Fruit fly (Drosophila melanogaster) whole organism, prepupa: Measurements from ENCODE around the gene Uck.

Experiments used
- CG10631 ChIP-seq: fragments of 200-800 bp; sonication (Bioruptor generic); optimal IDR thresholded peaks from 2 replicates; lab custom pipeline; 2016; ENCODE audit warnings: missing biosample characterization, missing genetic modification characterization
- CG10669 ChIP-seq: fragments of 200-800 bp; sonication (Bioruptor generic); optimal IDR thresholded peaks from 3 replicates; lab custom pipeline; 2018; ENCODE audit warnings: missing biosample characterization, mild to moderate bottlenecking, missing genetic modification characterization, moderate library complexity
- CG11294 ChIP-seq: fragments of 200-800 bp; sonication (Bioruptor generic); IDR thresholded peaks from 2 replicates; pipeline ENCODE4 v1.3.6; 2022; ENCODE audit warnings: missing biosample characterization, missing genetic modification characterization
- CG11762 ChIP-seq: fragments of 200-800 bp; sonication (Bioruptor generic); optimal IDR thresholded peaks from 3 replicates; lab custom pipeline; 2016; ENCODE audit warnings: missing biosample characterization, missing genetic modification characterization; ENCODE audit not compliant: insufficient read depth
- CG11902 ChIP-seq: fragments of 200-800 bp; sonication (Bioruptor generic); optimal IDR thresholded peaks from 3 replicates; lab custom pipeline; 2016; ENCODE audit warnings: missing biosample characterization, missing genetic modification characterization
- CG15336 ChIP-seq: fragments of 200-800 bp; sonication (Bioruptor generic); IDR thresholded peaks from 2 replicates; pipeline ENCODE4 v1.3.6; 2022; ENCODE audit warnings: missing biosample characterization, missing genetic modification characterization
- CG16779 ChIP-seq: fragments of 200-800 bp; sonication (Bioruptor generic); optimal IDR thresholded peaks from 3 replicates; lab custom pipeline; 2017; ENCODE audit warnings: missing biosample characterization, mild to moderate bottlenecking, missing genetic modification characterization
- CG3032 ChIP-seq: fragments of 200-800 bp; optimal IDR thresholded peaks from 2 replicates; lab custom pipeline; 2019; ENCODE audit warnings: missing biosample characterization, mild to moderate bottlenecking, missing genetic modification characterization, moderate library complexity
- CG31627 ChIP-seq: fragments of 200-800 bp; sonication (Bioruptor generic); optimal IDR thresholded peaks from 3 replicates; lab custom pipeline; 2016; ENCODE audit warnings: missing biosample characterization, missing genetic modification characterization
- CG32006 ChIP-seq: fragments of 200-800 bp; sonication (Bioruptor generic); optimal IDR thresholded peaks from 3 replicates; lab custom pipeline; 2017; ENCODE audit warnings: missing biosample characterization, mild to moderate bottlenecking, missing genetic modification characterization
- CG4318 ChIP-seq: fragments of 200-800 bp; sonication (Bioruptor generic); optimal IDR thresholded peaks from 3 replicates; lab custom pipeline; 2017; ENCODE audit warnings: missing biosample characterization, mild to moderate bottlenecking, missing genetic modification characterization
- CG6163 ChIP-seq: fragments of 200-800 bp; sonication (Bioruptor generic); IDR thresholded peaks from 3 replicates; pipeline ENCODE4 v1.3.6; 2022; ENCODE audit warnings: missing biosample characterization, missing genetic modification characterization
- CG6808 ChIP-seq: fragments of 200-800 bp; sonication (Bioruptor generic); optimal IDR thresholded peaks from 3 replicates; lab custom pipeline; 2017; ENCODE audit warnings: missing biosample characterization, missing genetic modification characterization, mild to moderate bottlenecking, moderate library complexity, missing genetic modification reagents
- CG6854 ChIP-seq: fragments of 200-800 bp; sonication (Bioruptor generic); optimal IDR thresholded peaks from 2 replicates; lab custom pipeline; 2017; ENCODE audit warnings: missing biosample characterization, mild to moderate bottlenecking, missing genetic modification characterization
- CG8119 ChIP-seq: fragments of 200-800 bp; sonication (Bioruptor generic); IDR thresholded peaks from 3 replicates; pipeline ENCODE4 v1.3.6; 2022; ENCODE audit warnings: missing biosample characterization, missing genetic modification characterization
- CG9139 ChIP-seq: fragments of 200-800 bp; sonication (Bioruptor generic); optimal IDR thresholded peaks from 3 replicates; lab custom pipeline; 2017; ENCODE audit warnings: missing biosample characterization, mild to moderate bottlenecking, missing genetic modification characterization
- Eip78C ChIP-seq: fragments of 200-800 bp; sonication (Bioruptor generic); peaks from one replicate; lab custom pipeline; 2016; ENCODE audit warnings: missing biosample characterization, missing genetic modification characterization
- Eip93F ChIP-seq: fragments of 200-800 bp; sonication (Bioruptor generic); optimal IDR thresholded peaks from 2 replicates; lab custom pipeline; 2016; ENCODE audit warnings: missing biosample characterization, mild to moderate bottlenecking, missing genetic modification characterization
- Hr39 ChIP-seq: fragments of 200-800 bp; sonication (Bioruptor generic); optimal IDR thresholded peaks from 2 replicates; lab custom pipeline; 2016; ENCODE audit warnings: missing biosample characterization, missing genetic modification characterization
- Hr4 ChIP-seq: fragments of 200-800 bp; sonication (Bioruptor generic); optimal IDR thresholded peaks from 3 replicates; lab custom pipeline; 2016; ENCODE audit warnings: missing biosample characterization, missing genetic modification characterization
- Lpt ChIP-seq: fragments of 200-800 bp; sonication (Bioruptor generic); optimal IDR thresholded peaks from 3 replicates; lab custom pipeline; 2016; ENCODE audit warnings: missing biosample characterization, missing genetic modification characterization
- Met ChIP-seq: fragments of 200-800 bp; sonication (Bioruptor generic); optimal IDR thresholded peaks from 3 replicates; lab custom pipeline; 2016; ENCODE audit warnings: missing biosample characterization, missing genetic modification characterization
- OdsH ChIP-seq: fragments of 200-800 bp; sonication (Bioruptor generic); optimal IDR thresholded peaks from 3 replicates; lab custom pipeline; 2016; ENCODE audit warnings: missing biosample characterization, missing genetic modification characterization
- Smox ChIP-seq: fragments of 200-800 bp; sonication (Bioruptor generic); optimal IDR thresholded peaks from 3 replicates; lab custom pipeline; 2016; ENCODE audit warnings: missing biosample characterization, missing genetic modification characterization
- Sox102F ChIP-seq: fragments of 200-800 bp; sonication (Bioruptor generic); optimal IDR thresholded peaks from 2 replicates; lab custom pipeline; 2016; ENCODE audit warnings: missing biosample characterization, mild to moderate bottlenecking, missing genetic modification characterization
- Sox14 ChIP-seq: fragments of 200-800 bp; sonication (Bioruptor generic); optimal IDR thresholded peaks from 3 replicates; lab custom pipeline; 2016; ENCODE audit warnings: missing biosample characterization, missing genetic modification characterization
- Sox15 ChIP-seq: fragments of 200-800 bp; sonication (Bioruptor generic); optimal IDR thresholded peaks from 3 replicates; lab custom pipeline; 2016; ENCODE audit warnings: missing biosample characterization, missing genetic modification characterization
- acj6 ChIP-seq: fragments of 200-800 bp; sonication (Bioruptor generic); optimal IDR thresholded peaks from 3 replicates; lab custom pipeline; 2016; ENCODE audit warnings: missing biosample characterization, missing genetic modification characterization
- dac ChIP-seq: fragments of 200-800 bp; sonication (Bioruptor generic); optimal IDR thresholded peaks from 2 replicates; lab custom pipeline; 2017; ENCODE audit warnings: missing biosample characterization, mild to moderate bottlenecking, missing genetic modification characterization
- eg ChIP-seq: fragments of 200-800 bp; sonication (Bioruptor generic); IDR thresholded peaks from 3 replicates; pipeline ENCODE4 v1.3.6; 2022; ENCODE audit warnings: missing biosample characterization, missing genetic modification characterization
- esn ChIP-seq: fragments of 200-800 bp; sonication (Bioruptor generic); optimal IDR thresholded peaks from 2 replicates; lab custom pipeline; 2016; ENCODE audit warnings: missing biosample characterization, mild to moderate bottlenecking, missing genetic modification characterization, moderate library complexity
- fd59A ChIP-seq: fragments of 200-800 bp; sonication (Bioruptor generic); optimal IDR thresholded peaks from 2 replicates; lab custom pipeline; 2017; ENCODE audit warnings: missing biosample characterization, mild to moderate bottlenecking, missing genetic modification characterization, missing genetic modification reagents
- fd85E ChIP-seq: fragments of 200-800 bp; sonication (Bioruptor generic); optimal IDR thresholded peaks from 3 replicates; lab custom pipeline; 2016; ENCODE audit warnings: missing biosample characterization, missing genetic modification characterization
- lz ChIP-seq: fragments of 200-800 bp; sonication (Bioruptor generic); optimal IDR thresholded peaks from 3 replicates; lab custom pipeline; 2016; ENCODE audit warnings: missing biosample characterization, missing genetic modification characterization
- net ChIP-seq: fragments of 200-800 bp; sonication (Bioruptor generic); optimal IDR thresholded peaks from 3 replicates; lab custom pipeline; 2016; ENCODE audit warnings: missing biosample characterization, missing genetic modification characterization
- pdm3 ChIP-seq: fragments of 200-800 bp; sonication (Bioruptor generic); optimal IDR thresholded peaks from 3 replicates; lab custom pipeline; 2016; ENCODE audit warnings: missing biosample characterization, missing genetic modification characterization
- salr ChIP-seq, 2 experiments: fragments of 200-800 bp; sonication (Bioruptor generic); optimal IDR thresholded peaks; 3 replicates each; lab custom pipeline; 2016 to 2018; ENCODE audit warnings: missing biosample characterization in 2 of 2, missing genetic modification characterization in 2 of 2, mild to moderate bottlenecking in 1 of 2
- ss ChIP-seq, 2 experiments: fragments of 200-800 bp; sonication (Bioruptor generic); optimal IDR thresholded peaks; 2 replicates in 1 of 2; 3 replicates in 1 of 2; lab custom pipeline; 2017 to 2018; ENCODE audit warnings: mild to moderate bottlenecking in 2 of 2, missing biosample characterization in 2 of 2, missing genetic modification characterization in 2 of 2, moderate library complexity in 1 of 2
- svp ChIP-seq: fragments of 200-800 bp; sonication (Bioruptor generic); peaks from one replicate; lab custom pipeline; 2016; ENCODE audit warnings: missing biosample characterization, missing genetic modification characterization
- topi ChIP-seq: fragments of 200-800 bp; sonication (Bioruptor generic); optimal IDR thresholded peaks from 3 replicates; lab custom pipeline; 2016; ENCODE audit warnings: missing biosample characterization, missing genetic modification characterization
- vri ChIP-seq: fragments of 200-800 bp; sonication (Bioruptor generic); optimal IDR thresholded peaks from 3 replicates; lab custom pipeline; 2016; ENCODE audit warnings: missing biosample characterization, mild to moderate bottlenecking, missing genetic modification characterization

Uck gene

dm6 chr3R:24272775-24273290 lies 17.1 kb upstream of the Uck start, which contains the start of gene Orct2 (continued):
- no peak for TF ChIP-seq acj6 (GFP tag; lab: Kevin White, UChicago)
- no peak for TF ChIP-seq CG4318 (GFP tag; lab: Kevin White, UChicago)
- no peak for TF ChIP-seq Hr39
- no peak for TF ChIP-seq Sox14 (GFP tag; lab: Kevin White, UChicago)
- TF ChIP-seq svp (GFP tag; lab: Kevin White, UChicago) = peak; percentile 42
- peak; percentile 30 for TF ChIP-seq Sox102F (GFP tag; lab: Kevin White, UChicago)
- TF ChIP-seq CG10669 (GFP tag; lab: Kevin White, UChicago) = peak; percentile 2
- TF ChIP-seq OdsH = no peak

- TF ChIP-seq net (GFP tag; lab: Kevin White, UChicago) = no peak
- TF ChIP-seq CG31627 (GFP tag; lab: Kevin White, UChicago) = no peak
- TF ChIP-seq CG15336 (GFP tag; lab: Robert Waterston, UW) = no peak
- TF ChIP-seq eg (GFP tag; lab: Robert Waterston, UW) = no peak
- no peak for TF ChIP-seq esn (GFP tag; lab: Kevin White, UChicago)
- no peak for TF ChIP-seq CG16779 (tag; lab: Kevin White, UChicago)
Observed at dm6 chr3R:24274212-24274611, 15.8 kb upstream of the Uck start.

- TF ChIP-seq CG4318 (GFP tag; lab: Kevin White, UChicago) (no peak), CG6163 (no peak), OdsH (no peak)
Observed at dm6 chr3R:24275463-24275862, 14.5 kb upstream of the Uck start.

DNA sequence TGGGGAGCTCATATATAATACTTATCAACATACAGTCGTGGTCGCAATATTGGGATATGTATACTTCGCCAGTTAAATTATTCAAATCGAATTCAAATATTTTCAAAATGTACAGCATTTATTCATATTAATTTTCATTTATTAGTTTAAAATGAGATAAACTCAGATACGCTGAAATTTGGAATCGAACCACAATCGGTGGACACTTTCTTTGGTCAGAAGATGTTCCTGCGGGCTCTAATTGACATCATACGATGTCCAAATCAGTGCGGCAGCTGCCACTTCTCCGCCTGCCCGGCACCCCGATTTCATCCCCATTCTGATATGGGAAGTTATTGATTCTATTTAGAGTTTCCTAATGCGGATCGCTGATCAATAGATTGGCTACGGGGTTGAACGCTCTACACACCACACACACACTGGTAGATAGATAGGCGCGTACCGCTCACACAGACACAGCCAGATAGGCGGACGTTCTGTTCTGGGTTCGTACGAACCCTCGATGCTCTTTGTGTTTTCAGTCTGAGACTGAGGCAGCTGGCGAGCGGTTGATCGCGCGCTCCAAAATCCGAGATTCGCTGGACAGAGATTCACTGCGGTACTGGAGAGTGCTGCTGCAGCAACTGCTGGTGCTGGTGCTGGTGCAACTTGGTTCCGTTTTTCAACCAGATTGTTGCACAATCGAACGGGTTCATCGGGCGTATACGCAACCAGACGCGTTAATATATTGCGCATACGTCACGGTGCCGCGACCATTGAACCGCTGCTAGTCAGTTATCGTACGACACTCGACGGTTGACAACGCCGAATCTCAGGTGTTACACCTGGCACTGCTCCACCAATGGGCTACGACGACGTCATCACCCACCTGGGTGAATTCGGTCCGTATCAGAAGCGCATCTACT lies 13.6 kb upstream of the Uck start, which contains the start of gene Orct:
Orct (plus strand) TSS at position 157 of the 905 bp plus-strand sequence.
- TF ChIP-seq ss (GFP tag; optimal IDR thresholded peaks at IDR 0.05; lab: Kevin White, UChicago) = peak in 1 of 2 experiments; percentile 49
- TF ChIP-seq CG9139 = no peak
- peak; percentile 9 for TF ChIP-seq CG11902 (GFP tag; lab: Kevin White, UChicago)
- peak; percentile 55 for TF ChIP-seq acj6 (GFP tag; lab: Kevin White, UChicago)
- no peak for TF ChIP-seq CG6854 (GFP tag; lab: Kevin White, UChicago)
- no peak for TF ChIP-seq CG11294 (GFP tag; lab: Robert Waterston, UW)
- TF ChIP-seq Met (GFP tag; lab: Kevin White, UChicago) = peak; percentile 79
- peak; percentile 52; the same call in 2 of the 3 replicates for TF ChIP-seq CG8119
- TF ChIP-seq CG6808 (GFP tag; lab: Kevin White, UChicago) = peak; percentile 50
- peak; percentile 35 for TF ChIP-seq Lpt (GFP tag; lab: Kevin White, UChicago)
- peak; percentile 71 for TF ChIP-seq pdm3 (GFP tag; lab: Kevin White, UChicago)
- peak; percentile 20 for TF ChIP-seq dac
- TF ChIP-seq eg (GFP tag; lab: Robert Waterston, UW) = peak; percentile 41; the same call in 1 of the 3 replicates
- no peak for TF ChIP-seq CG15336 (GFP tag; lab: Robert Waterston, UW)
- TF ChIP-seq vri (GFP tag; lab: Kevin White, UChicago) = peak; percentile 89
- TF ChIP-seq Smox (GFP tag; lab: Kevin White, UChicago) = peak; percentile 60
- TF ChIP-seq esn (GFP tag; lab: Kevin White, UChicago) = peak; percentile 85
- peak; percentile 39 for TF ChIP-seq Sox15 (GFP tag; lab: Kevin White, UChicago)
- TF ChIP-seq Hr39 = peak; percentile 60
- TF ChIP-seq lz = peak; percentile 65
- peak; percentile 44 for TF ChIP-seq fd59A (GFP tag; lab: Kevin White, UChicago)
- TF ChIP-seq topi = peak; percentile 71
- peak; percentile 57 for TF ChIP-seq CG10631 (GFP tag; lab: Kevin White, UChicago)
- TF ChIP-seq CG32006 (GFP tag; lab: Kevin White, UChicago) = peak; percentile 74
- no peak for TF ChIP-seq fd85E (GFP tag; lab: Kevin White, UChicago)
- peak; percentile 61 for TF ChIP-seq Hr4 (GFP tag; lab: Kevin White, UChicago)
- peak; percentile 60 for TF ChIP-seq CG3032 (tag; lab: Kevin White, UChicago)
- TF ChIP-seq CG6163 = peak; percentile 46; the same call in 2 of the 3 replicates
- peak; percentile 56 for TF ChIP-seq CG10669 (GFP tag; lab: Kevin White, UChicago)
- TF ChIP-seq Eip78C (GFP tag; lab: Kevin White, UChicago) = peak; percentile 90
- peak; percentile 48 for TF ChIP-seq CG11762 (GFP tag; lab: Kevin White, UChicago)
- peak; percentile 57 for TF ChIP-seq OdsH
- peak; percentile 50 for TF ChIP-seq net (GFP tag; lab: Kevin White, UChicago)
- TF ChIP-seq salr (GFP tag; optimal IDR thresholded peaks at IDR 0.05; lab: Kevin White, UChicago) = peak; percentile 17 to 24
- TF ChIP-seq Eip93F (GFP tag; lab: Kevin White, UChicago) = peak; percentile 35
